Worm (Caenorhabditis elegans): ENCODE measurements around the gene F37B4.15.

Gene F37B4.15

ce11 chrV:2891927-2892326 is at the start of gene F37B4.15:
Gene F37B4.15 (plus strand): TSS chrV:2892227.
- no peak for TF ChIP-seq him-1 (tag; optimal IDR thresholded peaks at IDR 0.05)
- no peak for TF ChIP-seq dao-5 (tag; optimal IDR thresholded peaks at IDR 0.05)
- TF ChIP-seq W03F9.2 (tag; optimal IDR thresholded peaks at IDR 0.05) = no peak

- TF ChIP-seq W03F9.2 (tag; optimal IDR thresholded peaks at IDR 0.05) = no peak
- no peak for TF ChIP-seq dao-5 (tag; optimal IDR thresholded peaks at IDR 0.05)
- no peak for TF ChIP-seq him-1 (tag; optimal IDR thresholded peaks at IDR 0.05)
These were observed 46.3 kb upstream of the F37B4.15 start, which contains the start of gene srj-44 for ce11 chrV:2845771-2846170. Gene srj-44 (minus strand): TSS chrV:2845871.

- no peak for TF ChIP-seq W03F9.2 (tag; optimal IDR thresholded peaks at IDR 0.05)
- TF ChIP-seq him-1 (tag; optimal IDR thresholded peaks at IDR 0.05) = no peak
- no peak for TF ChIP-seq dao-5 (tag; optimal IDR thresholded peaks at IDR 0.05)
These were observed 43.6 kb upstream of the F37B4.15 start, which contains the start of gene srj-49 for ce11 chrV:2848290-2848937. Gene srj-49 (minus strand): TSS chrV:2848340.

- TF ChIP-seq W03F9.2 (tag; optimal IDR thresholded peaks at IDR 0.05) = no peak
- no peak for TF ChIP-seq dao-5 (tag; optimal IDR thresholded peaks at IDR 0.05)
- TF ChIP-seq him-1 (tag; optimal IDR thresholded peaks at IDR 0.05) = no peak
These were observed 43.0 kb upstream of the F37B4.15 start, which contains the start of gene ugt-53 for ce11 chrV:2849071-2849470. Gene ugt-53 (plus strand): TSS chrV:2849343.

DNA sequence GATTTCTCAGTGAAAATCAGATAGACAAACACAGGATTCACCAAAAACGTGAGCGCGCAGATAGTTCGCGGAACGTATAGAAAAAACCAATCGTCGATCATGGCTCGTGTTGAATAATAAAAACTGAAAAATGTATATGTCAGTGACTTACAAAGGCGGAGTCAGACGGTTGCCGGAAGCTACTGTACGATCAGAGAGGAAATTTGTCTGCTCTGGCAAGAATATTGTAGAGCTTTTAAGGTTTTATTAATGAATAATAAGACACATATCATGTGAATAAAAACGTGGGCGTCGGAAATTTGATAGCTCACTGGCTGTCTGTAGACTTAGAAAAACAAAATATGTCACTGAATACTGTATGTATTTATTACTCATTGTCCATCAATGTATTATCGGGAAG is 36.6 kb upstream of the F37B4.15 start, which contains the start of gene srj-57:
TSS of gene srj-57 (minus strand) at position 101 of the 400 bp plus-strand sequence.
- TF ChIP-seq W03F9.2 (tag; optimal IDR thresholded peaks at IDR 0.05) = no peak
- TF ChIP-seq him-1 (tag; optimal IDR thresholded peaks at IDR 0.05) = no peak
- no peak for TF ChIP-seq dao-5 (tag; optimal IDR thresholded peaks at IDR 0.05)

ce11 chrV:2857842-2858241 is 34.2 kb upstream of the F37B4.15 start, which contains the start of gene srj-55:
Gene srj-55 (minus strand): TSS chrV:2857942.
- TF ChIP-seq him-1 (tag; optimal IDR thresholded peaks at IDR 0.05) (no peak), dao-5 (tag; optimal IDR thresholded peaks at IDR 0.05) (no peak), W03F9.2 (tag; optimal IDR thresholded peaks at IDR 0.05) (no peak)

- TF ChIP-seq dao-5 (tag; optimal IDR thresholded peaks at IDR 0.05) (no peak), W03F9.2 (tag; optimal IDR thresholded peaks at IDR 0.05) (no peak), him-1 (tag; optimal IDR thresholded peaks at IDR 0.05) (no peak)
These were observed 32.3 kb upstream of the F37B4.15 start, which contains the start of gene srj-54 for ce11 chrV:2859738-2860137. Gene srj-54 (minus strand): TSS chrV:2859838.

DNA sequence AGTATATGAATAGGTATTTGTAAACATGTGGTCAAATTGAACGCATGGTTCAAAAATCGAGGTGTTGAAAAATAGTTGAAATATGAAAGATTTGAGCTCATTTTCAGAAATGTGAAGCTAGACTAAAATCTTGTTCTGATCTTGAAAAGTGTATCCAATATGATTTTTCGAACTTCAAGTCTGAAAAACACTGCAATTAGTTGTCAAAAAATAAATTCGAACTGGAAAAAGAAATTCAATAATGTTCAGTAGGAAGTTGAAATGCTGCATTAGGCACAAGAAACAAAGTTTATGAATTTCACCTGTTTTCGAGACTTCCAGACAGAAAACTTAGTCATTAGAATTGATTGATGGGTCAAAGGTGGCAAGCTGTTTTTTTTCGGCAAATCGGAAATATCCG is 30.5 kb upstream of the F37B4.15 start, which contains the start of gene srh-270:
TSS of gene srh-270 (minus strand) at position 101 of the 400 bp plus-strand sequence.
- TF ChIP-seq him-1 (tag; optimal IDR thresholded peaks at IDR 0.05) (no peak), dao-5 (tag; optimal IDR thresholded peaks at IDR 0.05) (no peak), W03F9.2 (tag; optimal IDR thresholded peaks at IDR 0.05) (no peak)

DNA sequence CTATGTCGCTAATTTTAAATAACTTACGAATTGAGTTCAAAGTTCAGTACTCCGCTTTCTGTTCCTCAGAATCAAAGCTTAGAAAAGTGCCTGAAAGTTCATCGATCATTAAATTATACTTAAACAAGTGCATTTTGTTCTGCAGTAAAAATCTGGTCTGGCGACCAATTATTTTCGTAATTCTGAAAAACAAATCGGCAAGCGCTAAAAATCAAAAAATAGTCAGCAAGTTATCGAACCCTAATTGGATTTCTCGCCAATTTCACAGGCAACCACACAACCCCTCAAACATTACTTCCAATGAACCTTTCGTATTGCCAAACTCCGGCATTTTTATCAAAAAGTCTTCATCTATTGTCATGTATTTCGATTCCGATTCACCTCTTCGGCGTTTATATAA is 29.0 kb upstream of the F37B4.15 start, which contains the start of gene srh-272:
TSS of gene srh-272 (plus strand) at position 301 of the 400 bp plus-strand sequence.
- TF ChIP-seq dao-5 (tag; optimal IDR thresholded peaks at IDR 0.05) = no peak
- TF ChIP-seq him-1 (tag; optimal IDR thresholded peaks at IDR 0.05) = no peak
- no peak for TF ChIP-seq W03F9.2 (tag; optimal IDR thresholded peaks at IDR 0.05)

DNA sequence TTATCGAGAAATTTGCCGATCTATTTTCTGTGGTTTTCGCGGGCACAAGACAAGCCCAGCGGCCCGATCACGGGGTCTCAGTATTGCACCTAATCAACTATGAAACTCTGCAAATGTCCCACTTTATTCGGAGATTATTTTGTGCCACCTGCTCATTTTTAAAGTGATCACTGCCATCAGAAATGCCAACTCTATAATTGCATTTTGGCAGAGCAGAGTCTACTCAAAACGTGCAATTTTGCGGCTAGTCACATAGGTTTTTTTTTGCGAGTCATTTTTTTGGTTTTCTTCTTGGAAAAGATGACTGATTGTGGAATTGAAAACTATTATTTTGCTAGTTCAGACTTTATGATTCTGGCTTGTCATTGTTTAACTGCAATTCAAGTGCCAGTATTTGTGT is 27.1 kb upstream of the F37B4.15 start, which contains the start of gene srh-240:
TSS of gene srh-240 (plus strand) at position 301 of the 400 bp plus-strand sequence.
- no peak for TF ChIP-seq dao-5 (tag; optimal IDR thresholded peaks at IDR 0.05)
- TF ChIP-seq him-1 (tag; optimal IDR thresholded peaks at IDR 0.05) = no peak
- TF ChIP-seq W03F9.2 (tag; optimal IDR thresholded peaks at IDR 0.05) = no peak

ce11 chrV:2869503-2869902 is 22.5 kb upstream of the F37B4.15 start, which contains the start of gene srh-241:
Gene srh-241 (minus strand): TSS chrV:2869603.
- TF ChIP-seq W03F9.2 (tag; optimal IDR thresholded peaks at IDR 0.05) (no peak), dao-5 (tag; optimal IDR thresholded peaks at IDR 0.05) (no peak), him-1 (tag; optimal IDR thresholded peaks at IDR 0.05) (no peak)

ce11 chrV:2870127-2870526 is 21.9 kb upstream of the F37B4.15 start, which contains the start of gene srh-243:
Gene srh-243 (plus strand): TSS chrV:2870427.
- TF ChIP-seq him-1 (tag; optimal IDR thresholded peaks at IDR 0.05) (no peak), dao-5 (tag; optimal IDR thresholded peaks at IDR 0.05) (no peak), W03F9.2 (tag; optimal IDR thresholded peaks at IDR 0.05) (no peak)

- TF ChIP-seq him-1 (tag; optimal IDR thresholded peaks at IDR 0.05) (no peak), W03F9.2 (tag; optimal IDR thresholded peaks at IDR 0.05) (no peak), dao-5 (tag; optimal IDR thresholded peaks at IDR 0.05) (no peak)
These were observed 20.1 kb upstream of the F37B4.15 start for ce11 chrV:2871754-2872504.

DNA sequence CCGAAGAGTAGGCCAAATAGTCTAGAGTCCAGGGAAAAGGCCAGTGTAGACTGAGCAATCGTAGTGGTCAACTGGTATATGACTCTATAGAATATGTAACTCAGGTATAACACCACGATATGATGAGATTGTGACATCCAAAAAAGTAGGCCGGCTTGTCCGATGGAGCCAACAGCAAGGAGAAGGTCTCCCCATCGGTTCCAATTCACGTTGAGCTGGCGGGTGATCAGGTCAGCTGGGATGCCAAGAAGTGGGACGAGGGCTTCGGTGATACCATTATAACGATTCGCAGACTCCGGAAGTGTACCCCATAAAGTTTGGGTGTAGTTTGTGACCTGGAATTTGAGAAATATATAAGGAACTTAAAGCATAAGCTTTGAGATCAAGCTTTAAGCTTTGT is 19.1 kb upstream of the F37B4.15 start:
- TF ChIP-seq dao-5 (tag; optimal IDR thresholded peaks at IDR 0.05) = no peak
- TF ChIP-seq him-1 (tag; optimal IDR thresholded peaks at IDR 0.05) = no peak
- no peak for TF ChIP-seq W03F9.2 (tag; optimal IDR thresholded peaks at IDR 0.05)
